Fruit fly (Drosophila melanogaster): Measurements from ENCODE around the gene cad.

dm6 chr2L:20734066-20734686, 36.4 kb upstream of the cad start, which contains the start of gene TM9SF2:
- no peak for TF ChIP-seq CG18476 (GFP tag; optimal IDR thresholded peaks at IDR 0.05)
- TF ChIP-seq CG34422 (GFP tag; IDR thresholded peaks at IDR 0.05): 0 out of 3 replicates have a peak, but pooled peaks have one; percentile 35
- no peak for TF ChIP-seq Dll (GFP tag; IDR thresholded peaks at IDR 0.05; ENCODE audit: partially characterized antibody)
- TF ChIP-seq tin (GFP tag; optimal IDR thresholded peaks at IDR 0.05): peak; percentile 41
- no peak for TF ChIP-seq MTF-1 (GFP tag; optimal IDR thresholded peaks at IDR 0.05; ENCODE audit: borderline replicate concordance)
- no peak for TF ChIP-seq Taf1 (GFP tag; IDR thresholded peaks at IDR 0.05)
- TF ChIP-seq tup (GFP tag; optimal IDR thresholded peaks at IDR 0.05): no peak
- no peak for TF ChIP-seq Kr (GFP tag; optimal IDR thresholded peaks at IDR 0.05)
- no peak for TF ChIP-seq bbx (GFP tag; IDR thresholded peaks at IDR 0.05; ENCODE audit: partially characterized antibody)
- no peak for TF ChIP-seq CG1603 (tag; optimal IDR thresholded peaks at IDR 0.05)
- no peak for TF ChIP-seq PHDP (tag; optimal IDR thresholded peaks at IDR 0.05)

Data from whole organism, embryonic.